Worm (Caenorhabditis elegans): ENCODE data around the gene H28G03.3.

Gene H28G03.3

DNA sequence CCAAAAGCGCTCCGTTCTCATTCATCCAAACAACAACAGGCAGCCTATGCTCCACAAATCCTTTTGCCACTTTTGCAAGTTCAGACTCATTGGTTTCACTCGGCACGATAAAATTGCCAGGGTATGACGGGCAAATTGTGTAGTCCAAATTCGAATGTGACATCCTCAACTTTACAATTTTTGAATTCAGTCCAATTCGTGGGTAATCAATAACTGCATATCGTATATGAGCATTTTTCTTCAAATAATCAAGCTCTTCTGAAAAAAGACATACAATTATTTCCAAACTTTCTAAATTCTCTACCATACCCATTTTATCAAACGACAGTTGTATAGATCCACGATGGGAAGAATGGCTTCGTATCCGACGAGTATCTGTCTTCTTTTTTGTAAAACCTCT is 12.1 kb upstream of the H28G03.3 start:
- peak; percentile 61 for TF ChIP-seq aha-1 (tag)
- TF ChIP-seq mdl-1 (tag; optimal IDR thresholded peaks at IDR 0.05), result no peak
- no peak for TF ChIP-seq hmg-1.1 (GFP tag; IDR thresholded peaks at IDR 0.05)
- peak in 1 of 2 experiments; percentile 57 for TF ChIP-seq unc-62 (GFP tag; optimal IDR thresholded peaks at IDR 0.05 in 1 of 2)
- TF ChIP-seq unc-62 (tag; optimal IDR thresholded peaks at IDR 0.05), result no peak
- no peak for TF ChIP-seq lin-15B (tag; optimal IDR thresholded peaks at IDR 0.05)

DNA sequence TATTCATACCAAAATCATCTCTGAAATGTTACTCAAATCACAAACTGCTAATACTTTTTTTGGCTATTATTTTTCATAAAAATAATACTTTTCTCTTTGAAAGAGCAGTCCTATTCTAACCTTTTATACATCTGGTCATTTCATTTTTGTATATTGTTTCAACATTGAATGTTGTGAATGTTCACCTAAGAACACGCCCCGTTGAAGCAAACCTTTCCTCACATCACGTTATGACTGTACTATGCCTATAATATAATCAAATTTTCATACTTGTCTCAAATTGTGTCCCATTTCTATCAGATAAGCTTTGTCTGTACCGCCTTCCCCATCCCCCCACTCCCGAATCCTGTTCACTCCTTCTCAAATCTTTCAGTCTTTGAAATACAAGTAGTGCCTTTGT is 7.8 kb downstream of the H28G03.3 start:
- TF ChIP-seq ZK337.2 (GFP tag; IDR thresholded peaks at IDR 0.05) (no peak), aha-1 (tag) (peak; percentile 95), daf-12 (tag; optimal IDR thresholded peaks at IDR 0.05) (no peak), Y48G9A.11 (GFP tag; IDR thresholded peaks at IDR 0.05) (no peak), sdz-12 (GFP tag; optimal IDR thresholded peaks at IDR 0.05) (no peak), skn-1 (tag; optimal IDR thresholded peaks at IDR 0.05) (no peak)

DNA sequence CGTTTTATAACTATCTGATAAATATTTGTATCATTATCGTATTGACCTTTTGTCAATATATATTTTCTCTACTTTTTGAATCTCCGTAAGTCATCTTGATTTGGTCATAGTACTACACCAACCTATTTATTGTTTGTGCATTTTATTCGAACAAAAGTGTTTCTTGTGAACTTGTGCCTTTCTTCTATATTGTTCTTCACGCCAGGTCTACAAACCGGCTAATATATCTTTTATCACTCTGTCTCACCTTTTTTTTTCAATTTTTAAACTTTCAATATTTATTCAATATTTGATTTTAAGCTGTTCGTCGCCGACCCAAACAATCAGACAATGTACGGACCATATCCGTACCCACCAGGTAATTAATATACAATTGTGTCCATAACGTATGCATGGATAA is 10.1 kb downstream of the H28G03.3 start, which contains the start of gene hrpa-2:
TSS of gene hrpa-2 (plus strand) at position 301 of the 400 bp plus-strand sequence.
- no peak for TF ChIP-seq D1046.2 (GFP tag; IDR thresholded peaks at IDR 0.05)
- no peak for TF ChIP-seq hif-1 (tag; optimal IDR thresholded peaks at IDR 0.05)
- TF ChIP-seq spr-3 (GFP tag; optimal IDR thresholded peaks at IDR 0.05), result no peak
- no peak for TF ChIP-seq zag-1 (tag; optimal IDR thresholded peaks at IDR 0.05)
- TF ChIP-seq lsy-2 (tag; optimal IDR thresholded peaks at IDR 0.05), result no peak
- no peak for TF ChIP-seq nhr-28 (tag; optimal IDR thresholded peaks at IDR 0.05)
- no peak for TF ChIP-seq ceh-62 (tag; optimal IDR thresholded peaks at IDR 0.05)
- TF ChIP-seq mep-1 (tag; optimal IDR thresholded peaks at IDR 0.05), result no peak

DNA sequence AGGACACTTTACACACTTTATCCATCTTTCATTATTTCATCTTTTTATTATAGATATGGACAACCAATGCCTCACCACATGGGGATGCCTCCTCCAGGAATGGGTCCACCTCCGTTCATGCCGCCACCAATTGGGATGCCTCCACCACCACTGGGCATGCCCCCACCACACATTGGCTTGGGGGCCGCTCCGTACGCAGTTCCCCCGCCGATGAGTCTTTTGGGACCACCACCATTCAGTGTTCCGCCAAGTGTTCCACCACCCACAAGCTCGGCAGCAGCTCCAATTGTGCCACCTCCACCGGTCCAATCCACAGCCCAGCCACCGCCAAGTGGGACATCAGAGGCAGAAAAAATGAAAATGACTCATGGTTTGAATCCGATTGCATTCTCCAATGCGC is 11.4 kb downstream of the H28G03.3 start:
- TF ChIP-seq unc-62 (GFP tag; optimal IDR thresholded peaks at IDR 0.05 in 1 of 2), result peak in 1 of 2 experiments; percentile 80
- no peak for TF ChIP-seq unc-62 (tag; optimal IDR thresholded peaks at IDR 0.05)
- no peak for TF ChIP-seq ceh-62 (tag; optimal IDR thresholded peaks at IDR 0.05)
- no peak for TF ChIP-seq mxl-2 (GFP tag; conservative IDR thresholded peaks at IDR 0.05)
- no peak for TF ChIP-seq ZK546.5 (tag; optimal IDR thresholded peaks at IDR 0.05)
- TF ChIP-seq snpc-1.2 (GFP tag; IDR thresholded peaks at IDR 0.05), result 0 out of 2 replicates have a peak, but pooled peaks have one; percentile 15
- TF ChIP-seq T26A8.4 (GFP tag; IDR thresholded peaks at IDR 0.05), result no peak
- TF ChIP-seq daf-19 (GFP tag; conservative IDR thresholded peaks at IDR 0.05), result no peak
- peak; percentile 90 for TF ChIP-seq set-16 (GFP tag; IDR thresholded peaks at IDR 0.05)
- no peak for TF ChIP-seq lsy-2 (tag; optimal IDR thresholded peaks at IDR 0.05)
- TF ChIP-seq D1046.2 (GFP tag; IDR thresholded peaks at IDR 0.05), result 0 out of 2 replicates have a peak, but pooled peaks have one; percentile 22
- 0 out of 2 replicates have a peak, but pooled peaks have one; percentile 18 for TF ChIP-seq egl-43 (GFP tag; IDR thresholded peaks at IDR 0.05)

DNA sequence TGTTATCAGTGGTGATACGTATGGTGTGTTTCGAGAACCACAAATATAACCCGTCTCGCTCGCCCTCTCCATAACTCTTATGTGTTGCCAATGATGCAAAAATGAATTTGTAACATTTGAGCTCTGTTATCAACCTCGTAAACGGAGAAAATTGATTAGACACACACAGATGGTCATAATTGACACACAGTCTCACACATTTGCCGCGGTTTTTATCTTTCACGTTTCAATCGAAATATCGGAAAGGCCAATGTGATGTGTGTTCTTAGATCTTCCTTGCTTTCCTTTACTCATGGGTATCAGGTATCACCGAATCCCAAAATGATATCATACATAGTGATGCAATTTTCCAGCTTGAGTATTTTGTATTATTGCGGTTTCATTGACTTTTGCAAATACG is 12.6 kb downstream of the H28G03.3 start:
- TF ChIP-seq hif-1 (tag; optimal IDR thresholded peaks at IDR 0.05), result peak in 1 of 2 experiments; percentile 61
- peak; percentile 67 for TF ChIP-seq nhr-10 (tag; optimal IDR thresholded peaks at IDR 0.05)
- peak; percentile 2 for TF ChIP-seq nhr-6 (tag; optimal IDR thresholded peaks at IDR 0.05)
- peak; percentile 97 for TF ChIP-seq nhr-28 (tag; optimal IDR thresholded peaks at IDR 0.05)
- TF ChIP-seq nhr-25 (tag; optimal IDR thresholded peaks at IDR 0.05; ENCODE audit: borderline replicate concordance, insufficient read depth), result no peak
- peak; percentile 96 for TF ChIP-seq pqm-1 (tag; optimal IDR thresholded peaks at IDR 0.05)
- TF ChIP-seq unc-130 (GFP tag; optimal IDR thresholded peaks at IDR 0.05), result no peak
- TF ChIP-seq daf-16 (GFP tag; optimal IDR thresholded peaks at IDR 0.05), result peak in 1 of 2 experiments; percentile 47
- TF ChIP-seq daf-16 (tag; optimal IDR thresholded peaks at IDR 0.05), result peak; percentile 97
- peak in 1 of 2 experiments; percentile 45 for TF ChIP-seq lsy-2 (tag; optimal IDR thresholded peaks at IDR 0.05)
- no peak for TF ChIP-seq zfp-3 (GFP tag; conservative IDR thresholded peaks at IDR 0.05)
- TF ChIP-seq dmd-6 (GFP tag; IDR thresholded peaks at IDR 0.05), result peak; percentile 93
- peak; percentile 55 for TF ChIP-seq lin-13 (GFP tag; optimal IDR thresholded peaks at IDR 0.05)
- TF ChIP-seq T26A8.4 (GFP tag; IDR thresholded peaks at IDR 0.05), result 0 out of 2 replicates have a peak, but pooled peaks have one; percentile 14
- peak; percentile 4 for TF ChIP-seq aha-1 (tag)
- TF ChIP-seq mep-1 (tag; optimal IDR thresholded peaks at IDR 0.05), result peak; percentile 46
- peak; percentile 43 for TF ChIP-seq nhr-48 (tag; optimal IDR thresholded peaks at IDR 0.05)
- TF ChIP-seq vab-7 (GFP tag; IDR thresholded peaks at IDR 0.05), result no peak
- TF ChIP-seq unc-62 (GFP tag; optimal IDR thresholded peaks at IDR 0.05 in 1 of 2), result peak in 1 of 2 experiments; percentile 83
- no peak for TF ChIP-seq unc-62 (tag; optimal IDR thresholded peaks at IDR 0.05)
- TF ChIP-seq hlh-11 (tag; optimal IDR thresholded peaks at IDR 0.05), result peak; percentile 96
- no peak for TF ChIP-seq nhr-76 (tag; optimal IDR thresholded peaks at IDR 0.05)
- peak; percentile 66 for TF ChIP-seq tra-1 (GFP tag; IDR thresholded peaks at IDR 0.05)
- peak; percentile 88 for TF ChIP-seq nhr-77 (tag; optimal IDR thresholded peaks at IDR 0.05)
- no peak for TF ChIP-seq dpl-1 (GFP tag; optimal IDR thresholded peaks at IDR 0.05)
- TF ChIP-seq mxl-3 (GFP tag; optimal IDR thresholded peaks at IDR 0.05), result peak; percentile 77

All from whole organism, L4 larva.